Worm (Caenorhabditis elegans) whole organism, early embryonic: Measurements from ENCODE around the gene fbxa-98.

ENCODE experiments used
- B0310.2 ChIP-seq: sonication (generic microtip); optimal IDR thresholded peaks from 2 replicates; lab custom pipeline; 2016; ENCODE audit warnings: mild to moderate bottlenecking, missing genetic modification characterization, missing compliant biosample characterization
- F13C5.2 ChIP-seq: sonication (generic microtip); optimal IDR thresholded peaks from 2 replicates; lab custom pipeline; 2017; ENCODE audit warnings: mild to moderate bottlenecking, missing genetic modification characterization, inconsistent platforms, missing compliant biosample characterization
- aly-1 ChIP-seq: sonication (generic microtip); optimal IDR thresholded peaks from 2 replicates; lab custom pipeline; 2016; ENCODE audit warnings: missing genetic modification characterization, missing compliant biosample characterization
- ama-1 ChIP-seq: fragments of 150-350 bp; optimal IDR thresholded peaks from 2 replicates; lab custom pipeline; 2014
- ceh-13 ChIP-seq: fragments of 200-800 bp; sonication (Bioruptor generic); optimal IDR thresholded peaks from 2 replicates; lab custom pipeline; 2018; ENCODE audit warnings: mild to moderate bottlenecking, missing genetic modification characterization, missing compliant biosample characterization
- ceh-36 ChIP-seq: sonication (generic microtip); optimal IDR thresholded peaks from 2 replicates; lab custom pipeline; 2016; ENCODE audit warnings: missing genetic modification characterization, inconsistent platforms, missing compliant biosample characterization
- ets-7 ChIP-seq: sonication (generic microtip); optimal IDR thresholded peaks from 2 replicates; lab custom pipeline; 2016; ENCODE audit warnings: missing genotype, missing genetic modification characterization, missing compliant biosample characterization
- flt-1 ChIP-seq: fragments of 200-800 bp; sonication (Bioruptor generic); IDR thresholded peaks from 2 replicates; pipeline ENCODE4 v1.3.6; 2022; ENCODE audit warnings: missing genetic modification characterization, missing compliant biosample characterization
- hmbx-1 ChIP-seq: sonication (generic microtip); optimal IDR thresholded peaks from 2 replicates; lab custom pipeline; 2016; ENCODE audit warnings: mild to moderate bottlenecking, missing genetic modification characterization, missing compliant biosample characterization
- hmg-4 ChIP-seq: fragments of 200-800 bp; sonication (Bioruptor generic); optimal IDR thresholded peaks from 2 replicates; lab custom pipeline; 2018; ENCODE audit warnings: mild to moderate bottlenecking, missing genetic modification characterization, missing compliant biosample characterization
- hnd-1 ChIP-seq: sonication (generic microtip); optimal IDR thresholded peaks from 2 replicates; lab custom pipeline; 2016; ENCODE audit warnings: missing genetic modification characterization, missing compliant biosample characterization
- pes-1 ChIP-seq: fragments of 200-800 bp; sonication (Bioruptor generic); IDR thresholded peaks from 2 replicates; pipeline ENCODE4 v1.3.6; 2022; ENCODE audit warnings: missing genetic modification reagents, missing genetic modification characterization, missing compliant biosample characterization
- scrt-1 ChIP-seq: fragments of 200-800 bp; sonication (Bioruptor generic); IDR thresholded peaks from 2 replicates; pipeline ENCODE4 v1.3.6; 2022; ENCODE audit warnings: missing genetic modification characterization, missing compliant biosample characterization
- sea-1 ChIP-seq: fragments of 200-800 bp; sonication (Bioruptor generic); conservative IDR thresholded peaks from 2 replicates; pipeline ENCODE4 v1.3.6; 2022; ENCODE audit warnings: missing genetic modification characterization, missing compliant biosample characterization
- tbx-11 ChIP-seq: fragments of 200-800 bp; sonication (Bioruptor generic); IDR thresholded peaks from 2 replicates; pipeline ENCODE4 v1.3.6; 2022; ENCODE audit warnings: missing genetic modification characterization, missing compliant biosample characterization
- tbx-37 ChIP-seq: fragments of 200-800 bp; sonication (Bioruptor generic); conservative IDR thresholded peaks from 2 replicates; pipeline ENCODE4 v1.3.6; 2022; ENCODE audit warnings: missing genetic modification reagents, missing genetic modification characterization, missing compliant biosample characterization
- tra-4 ChIP-seq: sonication (generic microtip); optimal IDR thresholded peaks from 2 replicates; lab custom pipeline; 2017; ENCODE audit warnings: missing genetic modification characterization, missing compliant biosample characterization

The fbxa-98 gene

DNA sequence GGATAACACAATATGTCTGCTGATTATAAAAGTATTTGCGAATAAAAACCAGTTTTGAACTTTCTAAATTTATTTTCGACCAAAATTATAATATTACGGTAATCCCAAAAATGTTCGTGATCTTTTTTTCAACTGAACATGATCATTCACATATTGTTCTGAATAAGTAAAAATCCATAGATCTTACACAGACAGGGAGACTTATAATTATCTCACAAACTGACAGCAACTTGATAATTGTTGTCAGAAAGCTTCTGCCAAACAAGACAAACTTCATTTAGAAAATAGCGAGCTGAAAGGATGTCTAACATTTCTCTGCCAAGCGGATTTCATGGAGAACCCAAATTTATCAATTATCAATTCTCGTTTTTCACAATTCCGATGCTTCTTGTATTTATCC, 6.7 kb upstream of the fbxa-98 start, which contains the start of gene sru-21:
Gene sru-21 (plus strand): TSS at position 301 of the 400 bp plus-strand sequence.
- no peak for TF ChIP-seq hmg-4
- TF ChIP-seq ama-1 (lab: Kevin White, UChicago), result no peak
- no peak for TF ChIP-seq B0310.2
- TF ChIP-seq pes-1 (GFP tag; lab: Robert Waterston, UW), result no peak
- TF ChIP-seq hnd-1 (tag; lab: Kevin White, UChicago), result no peak
- TF ChIP-seq tbx-37 (GFP tag; lab: Robert Waterston, UW), result no peak
- no peak for TF ChIP-seq ceh-36
- no peak for TF ChIP-seq F13C5.2 (tag; lab: Kevin White, UChicago)
- TF ChIP-seq aly-1 (tag; lab: Kevin White, UChicago), result no peak
- no peak for TF ChIP-seq scrt-1 (GFP tag; lab: Robert Waterston, UW)

DNA sequence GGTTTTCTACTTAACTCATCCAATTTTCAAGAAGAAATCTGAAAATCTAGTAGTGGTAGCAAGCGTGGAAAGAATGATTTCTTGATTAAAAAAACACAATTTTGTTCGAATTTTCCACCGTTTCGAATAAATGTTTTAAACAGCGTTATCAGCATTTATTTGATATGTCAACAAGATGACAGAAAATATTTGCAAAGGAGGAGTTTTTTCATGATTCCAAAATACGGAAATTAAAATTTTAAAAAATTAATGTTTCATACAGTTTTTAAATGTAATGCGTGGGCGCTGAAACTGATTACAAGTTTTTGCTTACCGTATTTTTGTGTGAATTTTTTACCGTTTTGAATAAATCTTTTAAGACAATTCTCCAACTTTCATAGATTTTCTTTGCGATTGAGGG, 594 bp upstream of the fbxa-98 start:
- TF ChIP-seq hnd-1 (tag; lab: Kevin White, UChicago) (no peak), ets-7 (tag; lab: Kevin White, UChicago) (no peak), scrt-1 (GFP tag; lab: Robert Waterston, UW) (no peak), tbx-37 (GFP tag; lab: Robert Waterston, UW) (no peak), flt-1 (GFP tag; lab: Robert Waterston, UW) (no peak), ama-1 (lab: Kevin White, UChicago) (no peak)

DNA sequence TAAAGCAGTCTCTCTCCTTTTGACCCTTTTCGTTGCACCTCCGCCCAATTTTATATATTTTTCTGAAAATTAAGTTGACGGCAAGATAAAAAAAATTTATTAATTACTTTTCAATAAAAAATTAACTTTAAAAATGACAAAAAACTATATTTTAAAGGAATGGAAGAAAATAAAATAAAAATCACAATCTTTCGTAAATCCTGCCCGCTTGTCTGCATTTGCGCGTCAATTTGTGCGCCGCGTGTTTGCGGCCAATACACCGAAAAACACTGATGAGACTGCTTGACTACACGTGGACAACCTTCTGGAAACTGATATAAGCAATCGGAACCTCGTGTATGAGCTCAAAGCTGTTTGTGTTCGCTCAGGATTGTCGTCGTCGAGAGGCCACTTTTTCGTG, 3.8 kb downstream of the fbxa-98 start, which contains the start of gene C08F11.7:
Gene C08F11.7 (plus strand): TSS at position 301 of the 400 bp plus-strand sequence.
- TF ChIP-seq pes-1 (GFP tag; lab: Robert Waterston, UW), result no peak
- no peak for TF ChIP-seq hnd-1 (tag; lab: Kevin White, UChicago)
- no peak for TF ChIP-seq sea-1 (GFP tag; lab: Robert Waterston, UW)
- no peak for TF ChIP-seq ceh-36
- TF ChIP-seq aly-1 (tag; lab: Kevin White, UChicago), result no peak
- TF ChIP-seq ceh-13 (GFP tag; lab: Kevin White, UChicago), result no peak
- no peak for TF ChIP-seq flt-1 (GFP tag; lab: Robert Waterston, UW)
- TF ChIP-seq B0310.2, result no peak
- no peak for TF ChIP-seq F13C5.2 (tag; lab: Kevin White, UChicago)
- TF ChIP-seq hmg-4, result no peak
- TF ChIP-seq ama-1 (lab: Kevin White, UChicago), result no peak
- no peak for TF ChIP-seq tbx-11
- TF ChIP-seq ets-7 (tag; lab: Kevin White, UChicago), result no peak
- no peak for TF ChIP-seq scrt-1 (GFP tag; lab: Robert Waterston, UW)
- no peak for TF ChIP-seq hmbx-1 (tag; lab: Kevin White, UChicago)
- TF ChIP-seq tbx-37 (GFP tag; lab: Robert Waterston, UW), result no peak
- no peak for TF ChIP-seq tra-4 (tag; lab: Kevin White, UChicago)

DNA sequence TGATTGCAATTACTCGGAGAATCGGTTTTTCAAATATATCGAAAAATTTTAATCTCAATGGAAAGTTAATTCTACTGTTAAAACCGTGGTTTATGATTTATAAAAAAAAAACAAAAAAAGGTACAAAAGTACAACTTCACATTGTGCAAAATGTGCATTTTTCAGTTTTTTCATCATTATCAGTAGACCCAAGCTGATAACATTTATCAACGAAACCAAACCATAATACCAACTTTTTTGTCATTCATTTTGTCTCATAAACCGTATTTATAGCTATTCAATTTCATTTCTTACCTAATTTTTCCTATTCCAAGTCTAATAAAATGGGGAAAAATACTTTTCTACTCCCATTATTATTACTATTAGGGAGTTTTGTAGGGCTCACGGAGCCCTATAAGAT, 5.8 kb downstream of the fbxa-98 start, which contains the start of gene ugt-22:
Gene ugt-22 (plus strand): TSS at position 234 of the 400 bp plus-strand sequence.
- TF ChIP-seq hnd-1 (tag; lab: Kevin White, UChicago) (no peak), ceh-13 (GFP tag; lab: Kevin White, UChicago) (no peak), aly-1 (tag; lab: Kevin White, UChicago) (no peak), scrt-1 (GFP tag; lab: Robert Waterston, UW) (no peak)

DNA sequence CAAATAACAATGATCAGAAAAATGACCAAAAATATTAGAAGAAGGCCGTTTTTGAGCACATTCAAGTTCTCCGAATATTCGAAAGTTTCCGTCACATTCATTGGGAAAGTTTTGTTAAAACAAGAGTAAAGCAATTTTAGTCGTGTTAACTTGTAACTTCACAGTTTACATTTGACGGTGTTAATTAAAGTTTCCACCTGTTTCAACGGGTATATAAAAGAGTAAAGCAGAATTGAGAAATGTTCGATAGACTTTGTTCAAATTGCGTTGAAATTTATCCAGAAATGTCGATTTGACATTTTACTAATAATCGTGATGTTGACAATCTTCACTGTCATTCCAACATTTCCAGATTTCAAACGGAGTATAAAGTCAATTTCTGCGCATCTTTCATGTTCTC, 12.6 kb downstream of the fbxa-98 start, which contains the start of gene srz-29:
Gene srz-29 (minus strand): TSS at position 101 of the 400 bp plus-strand sequence.
- no peak for TF ChIP-seq ceh-36
- TF ChIP-seq B0310.2, result no peak
- TF ChIP-seq tbx-37 (GFP tag; lab: Robert Waterston, UW), result no peak
- TF ChIP-seq ama-1 (lab: Kevin White, UChicago), result no peak
- TF ChIP-seq pes-1 (GFP tag; lab: Robert Waterston, UW), result no peak
- TF ChIP-seq hnd-1 (tag; lab: Kevin White, UChicago), result no peak
- no peak for TF ChIP-seq tra-4 (tag; lab: Kevin White, UChicago)
- TF ChIP-seq sea-1 (GFP tag; lab: Robert Waterston, UW), result no peak
- no peak for TF ChIP-seq hmg-4
- no peak for TF ChIP-seq aly-1 (tag; lab: Kevin White, UChicago)
- no peak for TF ChIP-seq scrt-1 (GFP tag; lab: Robert Waterston, UW)
- no peak for TF ChIP-seq ets-7 (tag; lab: Kevin White, UChicago)
- no peak for TF ChIP-seq flt-1 (GFP tag; lab: Robert Waterston, UW)
- no peak for TF ChIP-seq ceh-13 (GFP tag; lab: Kevin White, UChicago)
- TF ChIP-seq hmbx-1 (tag; lab: Kevin White, UChicago), result no peak
- TF ChIP-seq F13C5.2 (tag; lab: Kevin White, UChicago), result no peak
- no peak for TF ChIP-seq tbx-11

DNA sequence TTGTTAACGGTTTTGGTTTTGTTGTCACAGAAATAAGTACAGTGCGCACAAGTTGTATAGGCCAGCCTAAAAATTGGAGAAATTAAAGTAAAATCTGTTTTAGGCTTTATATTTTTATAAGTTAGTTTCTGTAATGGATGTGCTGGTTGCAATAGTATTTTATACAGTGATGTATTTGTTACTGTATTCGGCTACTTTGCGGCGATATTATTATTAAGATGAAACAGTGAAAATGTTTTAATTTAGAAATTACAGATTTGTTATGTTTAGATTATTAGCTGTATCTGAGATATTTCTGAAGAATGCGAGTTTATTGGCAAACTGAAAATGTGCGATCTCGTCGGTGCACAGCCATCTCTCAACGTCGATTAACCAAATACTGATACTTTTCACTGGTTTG, 14.4 kb downstream of the fbxa-98 start, which contains the start of gene ule-4:
Gene ule-4 (minus strand): TSS at position 101 of the 400 bp plus-strand sequence.
- TF ChIP-seq scrt-1 (GFP tag; lab: Robert Waterston, UW), result no peak
- TF ChIP-seq ceh-13 (GFP tag; lab: Kevin White, UChicago), result no peak
- TF ChIP-seq pes-1 (GFP tag; lab: Robert Waterston, UW), result no peak
- TF ChIP-seq B0310.2, result no peak
- no peak for TF ChIP-seq tra-4 (tag; lab: Kevin White, UChicago)
- no peak for TF ChIP-seq tbx-11
- TF ChIP-seq ama-1 (lab: Kevin White, UChicago), result no peak
- no peak for TF ChIP-seq aly-1 (tag; lab: Kevin White, UChicago)
- no peak for TF ChIP-seq flt-1 (GFP tag; lab: Robert Waterston, UW)
- no peak for TF ChIP-seq hmg-4
- TF ChIP-seq sea-1 (GFP tag; lab: Robert Waterston, UW), result no peak
- TF ChIP-seq hnd-1 (tag; lab: Kevin White, UChicago), result no peak

DNA sequence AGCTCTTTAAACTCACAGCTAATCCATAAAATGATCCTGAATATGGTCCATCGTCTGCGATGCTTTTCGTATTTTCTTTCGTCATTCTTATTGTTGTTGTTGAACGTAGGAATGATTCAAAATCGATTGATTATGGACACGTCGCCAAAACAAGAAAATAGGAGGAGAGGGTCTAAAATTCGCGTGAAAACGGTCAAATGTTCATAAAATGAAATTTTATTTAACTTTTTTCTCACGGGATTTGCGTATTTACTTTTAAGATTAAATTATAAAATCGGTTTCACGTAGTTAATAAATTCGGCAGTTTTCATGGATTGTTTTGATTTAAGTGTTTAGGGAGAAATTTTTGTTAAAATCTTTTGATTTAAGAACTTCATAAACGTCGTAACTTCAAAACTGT, 15.9 kb downstream of the fbxa-98 start, which contains the start of gene C08F11.10:
Gene C08F11.10 (minus strand): TSS at position 101 of the 400 bp plus-strand sequence.
- no peak for TF ChIP-seq ceh-13 (GFP tag; lab: Kevin White, UChicago)
- no peak for TF ChIP-seq scrt-1 (GFP tag; lab: Robert Waterston, UW)
- TF ChIP-seq F13C5.2 (tag; lab: Kevin White, UChicago), result no peak
- TF ChIP-seq tbx-11, result no peak
- TF ChIP-seq tbx-37 (GFP tag; lab: Robert Waterston, UW), result no peak
- TF ChIP-seq ceh-36, result no peak
- TF ChIP-seq aly-1 (tag; lab: Kevin White, UChicago), result no peak
- TF ChIP-seq sea-1 (GFP tag; lab: Robert Waterston, UW), result no peak
- no peak for TF ChIP-seq ets-7 (tag; lab: Kevin White, UChicago)
- no peak for TF ChIP-seq hnd-1 (tag; lab: Kevin White, UChicago)
- no peak for TF ChIP-seq ama-1 (lab: Kevin White, UChicago)
- TF ChIP-seq flt-1 (GFP tag; lab: Robert Waterston, UW), result no peak
- no peak for TF ChIP-seq hmg-4
- no peak for TF ChIP-seq pes-1 (GFP tag; lab: Robert Waterston, UW)
- TF ChIP-seq hmbx-1 (tag; lab: Kevin White, UChicago), result no peak
